Fruit fly (Drosophila melanogaster) whole organism, embryonic: ENCODE data around the gene dlp.

Source experiments
- B-H1 ChIP-seq: fragments of 200-800 bp; sonication (Bioruptor generic); IDR thresholded peaks from 3 replicates; pipeline ENCODE4 v1.3.6; 2022; ENCODE audit warnings: missing biosample characterization, missing genetic modification characterization
- CG10321 ChIP-seq: fragments of 200-800 bp; sonication (Bioruptor generic); IDR thresholded peaks from 2 replicates; pipeline ENCODE4 v1.3.6; 2022; ENCODE audit warnings: missing biosample characterization, missing genetic modification characterization
- CG12391 ChIP-seq: fragments of 200-800 bp; sonication (Bioruptor generic); optimal IDR thresholded peaks from 3 replicates; lab custom pipeline; 2018; ENCODE audit warnings: missing biosample characterization, mild to moderate bottlenecking, missing genetic modification characterization, moderate library complexity
- CG14667 ChIP-seq: fragments of 200-800 bp; sonication (Bioruptor generic); IDR thresholded peaks from 2 replicates; pipeline ENCODE4 v1.3.6; 2022; ENCODE audit warnings: missing biosample characterization, missing genetic modification characterization
- CG15514 ChIP-seq: fragments of 200-800 bp; sonication (Bioruptor generic); optimal IDR thresholded peaks from 3 replicates; lab custom pipeline; 2017; ENCODE audit warnings: missing biosample characterization, missing genetic modification characterization, mild to moderate bottlenecking, moderate library complexity, missing genetic modification reagents
- CG17612 ChIP-seq: fragments of 200-800 bp; sonication (Bioruptor generic); IDR thresholded peaks from 2 replicates; pipeline ENCODE4 v1.3.6; 2022; ENCODE audit warnings: missing biosample characterization, missing genetic modification characterization
- CG18262 ChIP-seq: fragments of 200-800 bp; optimal IDR thresholded peaks from 3 replicates; lab custom pipeline; 2019; ENCODE audit warnings: missing biosample characterization, mild to moderate bottlenecking, missing genetic modification characterization, moderate library complexity
- CG18599 ChIP-seq: fragments of 200-800 bp; sonication (Bioruptor generic); optimal IDR thresholded peaks from 3 replicates; lab custom pipeline; 2017; ENCODE audit warnings: missing biosample characterization, missing genetic modification characterization, mild to moderate bottlenecking, moderate library complexity, missing genetic modification reagents
- CG18764 ChIP-seq: fragments of 200-800 bp; sonication (Bioruptor generic); optimal IDR thresholded peaks from 3 replicates; lab custom pipeline; 2016; ENCODE audit warnings: missing biosample characterization, missing genetic modification characterization
- CG2875 ChIP-seq: fragments of 200-800 bp; sonication (Bioruptor generic); optimal IDR thresholded peaks from 2 replicates; lab custom pipeline; 2017; ENCODE audit warnings: missing biosample characterization, mild to moderate bottlenecking, missing genetic modification characterization, missing genetic modification reagents
- CG3065 ChIP-seq: fragments of 200-800 bp; sonication (Bioruptor generic); optimal IDR thresholded peaks from 2 replicates; lab custom pipeline; 2016; ENCODE audit warnings: missing biosample characterization, missing genetic modification characterization
- CG31224 ChIP-seq: fragments of 200-800 bp; sonication (Bioruptor generic); IDR thresholded peaks from 2 replicates; pipeline ENCODE4 v1.3.6; 2022; ENCODE audit warnings: missing biosample characterization, missing genetic modification characterization
- CG4404 ChIP-seq: fragments of 200-800 bp; sonication (Bioruptor generic); IDR thresholded peaks from 2 replicates; pipeline ENCODE4 v1.3.6; 2022; ENCODE audit warnings: missing biosample characterization, missing genetic modification characterization
- CG6175 ChIP-seq: fragments of 200-800 bp; sonication (Bioruptor generic); IDR thresholded peaks from 3 replicates; pipeline ENCODE4 v1.3.6; 2022; ENCODE audit warnings: missing biosample characterization, missing genetic modification characterization
- CG7556 ChIP-seq: fragments of 200-800 bp; sonication (Bioruptor generic); optimal IDR thresholded peaks from 2 replicates; lab custom pipeline; 2017; ENCODE audit warnings: missing biosample characterization, mild to moderate bottlenecking, missing genetic modification characterization
- CG8089 ChIP-seq: fragments of 200-800 bp; sonication (Bioruptor generic); optimal IDR thresholded peaks from 3 replicates; lab custom pipeline; 2016; ENCODE audit warnings: missing biosample characterization, missing genetic modification characterization
- CG9609 ChIP-seq: fragments of 200-800 bp; sonication (Bioruptor generic); optimal IDR thresholded peaks from 3 replicates; lab custom pipeline; 2016; ENCODE audit warnings: missing biosample characterization, missing genetic modification characterization
- CHES-1-like ChIP-seq: fragments of 200-800 bp; sonication (Bioruptor generic); optimal IDR thresholded peaks from 2 replicates; lab custom pipeline; 2016; ENCODE audit warnings: missing biosample characterization, missing genetic modification characterization
- Chrac-16 ChIP-seq: fragments of 200-800 bp; sonication (Bioruptor generic); optimal IDR thresholded peaks from 3 replicates; lab custom pipeline; 2016; ENCODE audit warnings: missing biosample characterization, missing genetic modification characterization
- Dad ChIP-seq: fragments of 200-800 bp; sonication (Bioruptor generic); optimal IDR thresholded peaks from 3 replicates; lab custom pipeline; 2016; ENCODE audit warnings: missing biosample characterization, missing genetic modification characterization
- Dref ChIP-seq: fragments of 200-800 bp; sonication (Bioruptor generic); IDR thresholded peaks from 2 replicates; pipeline ENCODE4 v1.3.6; 2022; ENCODE audit warnings: missing biosample characterization, missing genetic modification characterization
- Ets65A ChIP-seq: fragments of 200-800 bp; sonication (Bioruptor generic); peaks from one replicate; lab custom pipeline; 2016; ENCODE audit warnings: missing biosample characterization, missing genetic modification characterization
- Fer2 ChIP-seq: fragments of 200-800 bp; sonication (Bioruptor generic); optimal IDR thresholded peaks from 2 replicates; lab custom pipeline; 2018; ENCODE audit warnings: missing biosample characterization, mild to moderate bottlenecking, missing genetic modification characterization, moderate library complexity
- HLH3B ChIP-seq: fragments of 200-800 bp; sonication (Bioruptor generic); IDR thresholded peaks from 2 replicates; pipeline ENCODE4 v1.3.6; 2022; ENCODE audit warnings: missing biosample characterization, missing genetic modification characterization
- Lhr ChIP-seq: fragments of 200-800 bp; sonication (Bioruptor generic); optimal IDR thresholded peaks from 3 replicates; lab custom pipeline; 2017; ENCODE audit warnings: mild to moderate bottlenecking, missing biosample characterization, missing genetic modification reagents, missing genetic modification characterization
- Myb ChIP-seq: fragments of 200-800 bp; sonication (Bioruptor generic); optimal IDR thresholded peaks from 2 replicates; lab custom pipeline; 2016; ENCODE audit warnings: missing biosample characterization, missing genetic modification characterization
- NK7.1 ChIP-seq: fragments of 200-800 bp; sonication (Bioruptor generic); optimal IDR thresholded peaks from 3 replicates; lab custom pipeline; 2016; ENCODE audit warnings: missing biosample characterization, missing genetic modification characterization
- Spps ChIP-seq: fragments of 200-800 bp; sonication (Bioruptor generic); optimal IDR thresholded peaks from 2 replicates; lab custom pipeline; 2018; ENCODE audit warnings: missing biosample characterization, mild to moderate bottlenecking, missing genetic modification characterization
- TFAM ChIP-seq: fragments of 200-800 bp; sonication (Bioruptor generic); optimal IDR thresholded peaks from 2 replicates; lab custom pipeline; 2017; ENCODE audit warnings: missing biosample characterization, missing genetic modification characterization, inconsistent platforms
- Taf1 ChIP-seq: fragments of 200-800 bp; sonication (Bioruptor generic); IDR thresholded peaks from 2 replicates; pipeline ENCODE4 v1.3.6; 2022; ENCODE audit warnings: missing biosample characterization, missing genetic modification characterization
- Usf ChIP-seq: fragments of 200-800 bp; sonication (Bioruptor generic); optimal IDR thresholded peaks from 2 replicates; lab custom pipeline; 2017; ENCODE audit warnings: missing genotype, missing biosample characterization, missing genetic modification characterization
- Vsx1 ChIP-seq: fragments of 200-800 bp; sonication (Bioruptor generic); optimal IDR thresholded peaks from 2 replicates; lab custom pipeline; 2017; ENCODE audit warnings: missing biosample characterization, mild to moderate bottlenecking, missing genetic modification characterization, missing genetic modification reagents
- ap ChIP-seq: fragments of 200-800 bp; sonication (Bioruptor generic); IDR thresholded peaks from 2 replicates; pipeline ENCODE4 v1.3.6; 2022; ENCODE audit warnings: missing biosample characterization, missing genetic modification characterization
- chif ChIP-seq, 2 experiments: fragments of 200-800 bp; sonication (Bioruptor generic); optimal IDR thresholded peaks; 3 replicates each; lab custom pipeline; 2016; ENCODE audit warnings: missing biosample characterization in 2 of 2, missing genetic modification characterization in 2 of 2
- chm ChIP-seq: fragments of 200-800 bp; sonication (Bioruptor generic); IDR thresholded peaks from 2 replicates; pipeline ENCODE4 v1.3.6; 2022; ENCODE audit warnings: missing biosample characterization, missing genetic modification characterization
- dmrt99B ChIP-seq: fragments of 200-800 bp; sonication (Bioruptor generic); optimal IDR thresholded peaks from 2 replicates; lab custom pipeline; 2018; ENCODE audit warnings: missing biosample characterization, mild to moderate bottlenecking, missing genetic modification characterization, moderate library complexity
- exex ChIP-seq: fragments of 200-800 bp; sonication (Bioruptor generic); optimal IDR thresholded peaks from 4 replicates; lab custom pipeline; 2018; ENCODE audit warnings: missing biosample characterization, mild to moderate bottlenecking, missing genetic modification characterization, moderate library complexity
- fru ChIP-seq: fragments of >200 bp; optimal IDR thresholded peaks from 2 replicates; lab custom pipeline; 2017
- gfzf ChIP-seq: fragments of 200-800 bp; sonication (Bioruptor generic); optimal IDR thresholded peaks from 2 replicates; lab custom pipeline; 2016; ENCODE audit warnings: missing biosample characterization, mild to moderate bottlenecking, missing genetic modification characterization, moderate library complexity
- hb ChIP-seq: fragments of 200-800 bp; sonication (Bioruptor generic); IDR thresholded peaks from 3 replicates; pipeline ENCODE4 v1.3.6; 2022; ENCODE audit warnings: missing biosample characterization, missing genetic modification characterization; ENCODE audit not compliant: partially characterized antibody
- kay ChIP-seq: fragments of 200-800 bp; sonication (Bioruptor generic); optimal IDR thresholded peaks from 2 replicates; lab custom pipeline; 2016; ENCODE audit warnings: missing biosample characterization, missing genetic modification characterization
- lola ChIP-seq, 3 experiments: fragments of >200 bp in 2 of 3; fragments of 200-800 bp in 1 of 3; sonication (Bioruptor generic) in 1 of 3; optimal IDR thresholded peaks; 2 replicates each; lab custom pipeline; 2017 to 2019; ENCODE audit warnings: missing biosample characterization in 3 of 3, missing genetic modification characterization in 3 of 3, mild to moderate bottlenecking in 1 of 3, moderate library complexity in 1 of 3
- odd ChIP-seq: fragments of 200-800 bp; sonication (Bioruptor generic); optimal IDR thresholded peaks from 2 replicates; lab custom pipeline; 2017; ENCODE audit warnings: missing biosample characterization, mild to moderate bottlenecking, missing genetic modification characterization
- ranshi ChIP-seq: fragments of 200-800 bp; sonication (Bioruptor generic); IDR thresholded peaks from 2 replicates; pipeline ENCODE4 v1.3.6; 2022; ENCODE audit warnings: missing biosample characterization, missing genetic modification characterization
- schlank ChIP-seq: fragments of 200-800 bp; sonication (Bioruptor generic); optimal IDR thresholded peaks from 2 replicates; lab custom pipeline; 2018; ENCODE audit warnings: missing biosample characterization, mild to moderate bottlenecking, missing genetic modification characterization
- sd ChIP-seq: fragments of 200-800 bp; sonication (Bioruptor generic); optimal IDR thresholded peaks from 3 replicates; lab custom pipeline; 2018; ENCODE audit warnings: missing biosample characterization, mild to moderate bottlenecking, missing genetic modification characterization, moderate library complexity
- slou ChIP-seq: fragments of 200-800 bp; sonication (Bioruptor generic); optimal IDR thresholded peaks from 3 replicates; lab custom pipeline; 2016; ENCODE audit warnings: missing biosample characterization, missing genetic modification characterization
- slp2 ChIP-seq: fragments of 200-800 bp; sonication (Bioruptor generic); optimal IDR thresholded peaks from 2 replicates; lab custom pipeline; 2016; ENCODE audit warnings: missing biosample characterization, missing genetic modification characterization
- tin ChIP-seq: fragments of 200-800 bp; sonication (Bioruptor generic); optimal IDR thresholded peaks from 3 replicates; lab custom pipeline; 2016; ENCODE audit warnings: missing biosample characterization, missing genetic modification characterization
- vnd ChIP-seq: fragments of 200-800 bp; sonication (Bioruptor generic); IDR thresholded peaks from 3 replicates; pipeline ENCODE4 v1.3.6; 2022; ENCODE audit warnings: missing biosample characterization, missing genetic modification characterization; ENCODE audit not compliant: partially characterized antibody
- yki ChIP-seq: fragments of >200 bp; optimal IDR thresholded peaks from 3 replicates; lab custom pipeline; 2018

The dlp gene

DNA sequence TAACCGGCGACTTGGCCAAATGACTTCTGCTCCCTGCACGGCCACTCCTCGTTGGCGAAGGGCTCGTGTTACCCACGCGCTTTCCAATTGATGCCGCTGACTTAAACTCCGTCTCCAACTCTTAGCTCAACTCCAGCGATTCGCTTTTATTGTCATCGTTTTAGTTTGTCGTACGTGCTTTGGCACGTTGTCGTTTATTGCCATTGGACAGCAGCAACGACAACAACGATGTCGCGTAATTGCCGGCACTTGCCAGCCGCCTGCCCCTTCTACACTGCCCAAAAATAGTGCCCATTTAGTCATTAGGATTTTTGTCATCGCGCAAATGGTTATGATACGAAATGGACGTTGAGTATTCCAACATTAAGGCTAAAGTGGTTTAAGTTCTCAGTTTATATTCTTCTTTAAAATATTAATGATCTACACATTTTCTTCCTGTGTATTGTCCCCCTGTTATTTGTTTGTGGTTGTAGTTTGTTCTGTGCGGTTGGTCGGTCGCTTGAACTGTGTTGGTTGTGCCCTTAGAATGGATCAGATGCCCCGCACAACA is 33.5 kb downstream of the dlp start (continued):
- TF ChIP-seq CG18262 (tag; lab: Kevin White, UChicago) (peak; percentile 92), Lhr (GFP tag; lab: Kevin White, UChicago) (peak; percentile 78), HLH3B (GFP tag; lab: Robert Waterston, UW) (peak; percentile 89), Ets65A (GFP tag; lab: Kevin White, UChicago) (peak; percentile 99), CG14667 (GFP tag; lab: Robert Waterston, UW) (peak; percentile 87), Dref (GFP tag; lab: Robert Waterston, UW) (no peak), CG10321 (no peak), CG7556 (peak; percentile 89), NK7.1 (GFP tag; lab: Kevin White, UChicago) (peak; percentile 85), Chrac-16 (GFP tag; lab: Kevin White, UChicago) (peak; percentile 87), CG17612 (GFP tag; lab: Robert Waterston, UW) (peak; percentile 47; the same call in 1 of the 2 replicates), CG31224 (GFP tag; lab: Robert Waterston, UW) (peak; percentile 68), dmrt99B (tag; lab: Kevin White, UChicago) (peak; percentile 91), fru (lab: Kevin White, UChicago) (no peak), ap (peak; percentile 79), schlank (peak; percentile 54), CHES-1-like (GFP tag; lab: Kevin White, UChicago) (peak; percentile 86), kay (GFP tag; lab: Kevin White, UChicago) (peak; percentile 83), CG8089 (peak; percentile 88), Vsx1 (peak; percentile 75), Taf1 (peak; percentile 62; the same call in 1 of the 2 replicates), Myb (GFP tag; lab: Kevin White, UChicago) (peak; percentile 65), Fer2 (peak; percentile 49), CG4404 (GFP tag; lab: Robert Waterston, UW) (peak; percentile 80), CG18764 (GFP tag; lab: Kevin White, UChicago) (peak; percentile 81), CG15514 (GFP tag; lab: Kevin White, UChicago) (peak; percentile 77), chif (GFP tag; optimal IDR thresholded peaks at IDR 0.05; lab: Kevin White, UChicago) (peak; percentile 92 to 94), CG9609 (GFP tag; lab: Kevin White, UChicago) (peak; percentile 83), slp2 (peak; percentile 88), Spps (tag; lab: Kevin White, UChicago) (peak; percentile 85), B-H1 (GFP tag; lab: Robert Waterston, UW) (peak; percentile 77), slou (peak; percentile 80), Usf (GFP tag; lab: Kevin White, UChicago) (peak; percentile 61), Dad (GFP tag; lab: Kevin White, UChicago) (peak; percentile 89), chm (GFP tag; lab: Robert Waterston, UW) (peak; percentile 91), exex (peak; percentile 8), CG2875 (GFP tag; lab: Kevin White, UChicago) (peak; percentile 83), hb (GFP tag; lab: Robert Waterston, UW) (no peak), ranshi (peak; percentile 82), CG3065 (peak; percentile 81), tin (peak; percentile 91), CG6175 (GFP tag; lab: Robert Waterston, UW) (peak; percentile 69; the same call in 1 of the 3 replicates), sd (tag; lab: Kevin White, UChicago) (peak; percentile 64), yki (lab: Kevin White, UChicago) (no peak), CG12391 (tag; lab: Kevin White, UChicago) (peak; percentile 93), vnd (GFP tag; lab: Robert Waterston, UW) (no peak), odd (GFP tag; lab: Kevin White, UChicago) (peak; percentile 78), CG18599 (GFP tag; lab: Kevin White, UChicago) (peak; percentile 94), lola (GFP tag; optimal IDR thresholded peaks at IDR 0.05; lab: Kevin White, UChicago) (peak in 1 of 3 experiments; percentile 89), TFAM (GFP tag; lab: Kevin White, UChicago) (peak; percentile 49), gfzf (no peak)
